Fruit fly (Drosophila melanogaster) whole organism, embryonic: Measurements from ENCODE around the gene MED14.
A peak's percentile ranks its signal among the peaks of the same experiment; 100 is the strongest.

Experiments used
- Bdp1 ChIP-seq: fragments of 200-800 bp; sonication (Bioruptor generic); optimal IDR thresholded peaks from 3 replicates; lab custom pipeline; 2016; ENCODE audit warnings: missing biosample characterization, missing genetic modification characterization
- CG10431 ChIP-seq: fragments of 200-800 bp; sonication (Bioruptor generic); optimal IDR thresholded peaks from 3 replicates; lab custom pipeline; 2018; ENCODE audit warnings: missing biosample characterization, mild to moderate bottlenecking, missing genetic modification characterization
- CG10543 ChIP-seq: fragments of 200-800 bp; sonication (Bioruptor generic); optimal IDR thresholded peaks from 3 replicates; lab custom pipeline; 2017; ENCODE audit warnings: missing biosample characterization, mild to moderate bottlenecking, missing genetic modification characterization, moderate library complexity
- CG12942 ChIP-seq: fragments of 200-800 bp; sonication (Bioruptor generic); optimal IDR thresholded peaks from 3 replicates; lab custom pipeline; 2016; ENCODE audit warnings: missing biosample characterization, missing genetic modification characterization
- CG1602 ChIP-seq: fragments of 200-800 bp; sonication (Bioruptor generic); optimal IDR thresholded peaks from 3 replicates; lab custom pipeline; 2016; ENCODE audit warnings: missing biosample characterization, missing genetic modification characterization
- CG17385 ChIP-seq: fragments of 200-800 bp; sonication (Bioruptor generic); optimal IDR thresholded peaks from 3 replicates; lab custom pipeline; 2018; ENCODE audit warnings: missing biosample characterization, mild to moderate bottlenecking, missing genetic modification characterization
- CG18599 ChIP-seq: fragments of 200-800 bp; sonication (Bioruptor generic); optimal IDR thresholded peaks from 3 replicates; lab custom pipeline; 2017; ENCODE audit warnings: missing biosample characterization, missing genetic modification characterization, mild to moderate bottlenecking, moderate library complexity, missing genetic modification reagents
- CG2712 ChIP-seq: fragments of 200-800 bp; optimal IDR thresholded peaks from 3 replicates; lab custom pipeline; 2019; ENCODE audit warnings: missing biosample characterization, mild to moderate bottlenecking, missing genetic modification characterization, moderate library complexity
- CG3065 ChIP-seq: fragments of 200-800 bp; sonication (Bioruptor generic); optimal IDR thresholded peaks from 2 replicates; lab custom pipeline; 2016; ENCODE audit warnings: missing biosample characterization, missing genetic modification characterization
- CG31224 ChIP-seq: fragments of 200-800 bp; sonication (Bioruptor generic); IDR thresholded peaks from 2 replicates; pipeline ENCODE4 v1.3.6; 2022; ENCODE audit warnings: missing biosample characterization, missing genetic modification characterization
- CG32767 ChIP-seq: fragments of 200-800 bp; sonication (Bioruptor generic); IDR thresholded peaks from 2 replicates; pipeline ENCODE4 v1.3.6; 2022; ENCODE audit warnings: missing biosample characterization, missing genetic modification characterization
- CG32772 ChIP-seq: fragments of 200-800 bp; sonication (Bioruptor generic); IDR thresholded peaks from 2 replicates; pipeline ENCODE4 v1.3.6; 2022; ENCODE audit warnings: missing biosample characterization, missing genetic modification characterization
- CG33557 ChIP-seq: fragments of 200-800 bp; sonication (Bioruptor generic); optimal IDR thresholded peaks from 2 replicates; lab custom pipeline; 2019; ENCODE audit warnings: missing biosample characterization, mild to moderate bottlenecking, missing genetic modification characterization, moderate library complexity
- CG7271 ChIP-seq: fragments of 200-800 bp; sonication (Bioruptor generic); optimal IDR thresholded peaks from 2 replicates; lab custom pipeline; 2018; ENCODE audit warnings: missing biosample characterization, mild to moderate bottlenecking, missing genetic modification characterization, moderate library complexity
- CG7372 ChIP-seq: fragments of 200-800 bp; sonication (Bioruptor generic); IDR thresholded peaks from 2 replicates; pipeline ENCODE4 v1.3.6; 2022; ENCODE audit warnings: missing biosample characterization, missing genetic modification characterization
- CG8290 ChIP-seq, 3 experiments: fragments of 200-800 bp; sonication (Bioruptor generic); optimal IDR thresholded peaks; 2 replicates each; lab custom pipeline; 2016 to 2019; ENCODE audit warnings: missing biosample characterization in 3 of 3, missing genetic modification characterization in 3 of 3, mild to moderate bottlenecking in 2 of 3, moderate library complexity in 1 of 3
- CG8765 ChIP-seq: fragments of 200-800 bp; sonication (Bioruptor generic); IDR thresholded peaks from 2 replicates; pipeline ENCODE4 v1.3.6; 2022; ENCODE audit warnings: missing biosample characterization, missing genetic modification characterization
- CG9215 ChIP-seq: fragments of 200-800 bp; sonication (Bioruptor generic); IDR thresholded peaks from 2 replicates; pipeline ENCODE4 v1.3.6; 2022; ENCODE audit warnings: missing biosample characterization, missing genetic modification characterization
- CG9797 ChIP-seq: fragments of 200-800 bp; sonication (Bioruptor generic); optimal IDR thresholded peaks from 3 replicates; lab custom pipeline; 2018; ENCODE audit warnings: missing biosample characterization, mild to moderate bottlenecking, missing genetic modification characterization
- CrebB ChIP-seq: fragments of 200-800 bp; sonication (Bioruptor generic); optimal IDR thresholded peaks from 3 replicates; lab custom pipeline; 2018; ENCODE audit warnings: missing biosample characterization, mild to moderate bottlenecking, missing genetic modification characterization
- Dref ChIP-seq: fragments of 200-800 bp; sonication (Bioruptor generic); IDR thresholded peaks from 2 replicates; pipeline ENCODE4 v1.3.6; 2022; ENCODE audit warnings: missing biosample characterization, missing genetic modification characterization
- Hmx ChIP-seq: fragments of 200-800 bp; sonication (Bioruptor generic); optimal IDR thresholded peaks from 2 replicates; lab custom pipeline; 2016; ENCODE audit warnings: missing biosample characterization, missing genetic modification characterization
- MESR4 ChIP-seq: fragments of 200-800 bp; sonication (Bioruptor generic); optimal IDR thresholded peaks from 2 replicates; lab custom pipeline; 2018; ENCODE audit warnings: missing biosample characterization, mild to moderate bottlenecking, missing genetic modification characterization, moderate library complexity
- Myb ChIP-seq: fragments of 200-800 bp; sonication (Bioruptor generic); optimal IDR thresholded peaks from 2 replicates; lab custom pipeline; 2016; ENCODE audit warnings: missing biosample characterization, missing genetic modification characterization
- Nf-YC ChIP-seq: fragments of 200-800 bp; optimal IDR thresholded peaks from 3 replicates; lab custom pipeline; 2019; ENCODE audit warnings: missing biosample characterization, mild to moderate bottlenecking, missing genetic modification characterization, moderate library complexity
- Rfx ChIP-seq: fragments of 200-800 bp; sonication (Bioruptor generic); IDR thresholded peaks from 2 replicates; pipeline ENCODE4 v1.3.6; 2022; ENCODE audit warnings: missing biosample characterization, missing genetic modification characterization
- Sox100B ChIP-seq: fragments of 200-800 bp; sonication (Bioruptor generic); optimal IDR thresholded peaks from 3 replicates; lab custom pipeline; 2018; ENCODE audit warnings: missing biosample characterization, mild to moderate bottlenecking, missing genetic modification characterization
- Ssrp ChIP-seq: fragments of 200-800 bp; sonication (Bioruptor generic); optimal IDR thresholded peaks from 2 replicates; lab custom pipeline; 2018; ENCODE audit warnings: missing biosample characterization, mild to moderate bottlenecking, missing genetic modification characterization, moderate library complexity
- Trl ChIP-seq, 3 experiments: fragments of >200 bp in 2 of 3; fragments of 200-800 bp in 1 of 3; sonication (Bioruptor generic) in 1 of 3; optimal IDR thresholded peaks; 2 replicates in 1 of 3; 3 replicates in 2 of 3; lab custom pipeline; 2016 to 2017; ENCODE audit warnings: missing biosample characterization in 1 of 3, missing genetic modification characterization in 1 of 3
- abd-A ChIP-seq: fragments of 200-800 bp; sonication (Bioruptor generic); optimal IDR thresholded peaks from 3 replicates; lab custom pipeline; 2019; ENCODE audit warnings: missing biosample characterization, mild to moderate bottlenecking, missing genetic modification characterization, moderate library complexity
- bbx ChIP-seq: fragments of 200-800 bp; sonication (Bioruptor generic); IDR thresholded peaks from 2 replicates; pipeline ENCODE4 v1.3.6; 2022; ENCODE audit warnings: missing biosample characterization, missing genetic modification characterization; ENCODE audit not compliant: partially characterized antibody
- croc ChIP-seq: fragments of 200-800 bp; sonication (Bioruptor generic); conservative IDR thresholded peaks from 3 replicates; pipeline ENCODE4 v1.3.6; 2022; ENCODE audit warnings: missing biosample characterization, missing genetic modification characterization
- dpn ChIP-seq, 2 experiments: fragments of 200-800 bp; sonication (Bioruptor generic); optimal IDR thresholded peaks; 3 replicates each; lab custom pipeline; 2016; ENCODE audit warnings: missing biosample characterization in 2 of 2, missing genetic modification characterization in 2 of 2
- esg ChIP-seq: fragments of 200-800 bp; sonication (Bioruptor generic); conservative IDR thresholded peaks from 2 replicates; pipeline ENCODE4 v1.3.6; 2022; ENCODE audit warnings: missing biosample characterization, missing genetic modification characterization
- eve ChIP-seq, 2 experiments: fragments of >200 bp; optimal IDR thresholded peaks; 2 replicates each; lab custom pipeline; 2017; ENCODE audit warnings: missing biosample characterization in 2 of 2, missing genetic modification characterization in 2 of 2
- fd3F ChIP-seq: fragments of 200-800 bp; sonication (Bioruptor generic); optimal IDR thresholded peaks from 2 replicates; lab custom pipeline; 2018; ENCODE audit warnings: missing biosample characterization, mild to moderate bottlenecking, missing genetic modification characterization, moderate library complexity
- gce ChIP-seq: fragments of 200-800 bp; sonication (Bioruptor generic); IDR thresholded peaks from 3 replicates; pipeline ENCODE4 v1.3.6; 2022; ENCODE audit warnings: missing biosample characterization, missing genetic modification characterization
- grau ChIP-seq: fragments of 200-800 bp; optimal IDR thresholded peaks from 3 replicates; lab custom pipeline; 2019; ENCODE audit warnings: missing biosample characterization, mild to moderate bottlenecking, missing genetic modification characterization, moderate library complexity
- lola ChIP-seq, 3 experiments: fragments of >200 bp in 2 of 3; fragments of 200-800 bp in 1 of 3; sonication (Bioruptor generic) in 1 of 3; optimal IDR thresholded peaks; 2 replicates each; lab custom pipeline; 2017 to 2019; ENCODE audit warnings: missing biosample characterization in 3 of 3, missing genetic modification characterization in 3 of 3, mild to moderate bottlenecking in 1 of 3, moderate library complexity in 1 of 3
- mam ChIP-seq: fragments of 200-800 bp; sonication (Bioruptor generic); optimal IDR thresholded peaks from 3 replicates; lab custom pipeline; 2016; ENCODE audit warnings: missing biosample characterization, missing genetic modification characterization
- nau ChIP-seq: fragments of 200-800 bp; sonication (Bioruptor generic); optimal IDR thresholded peaks from 3 replicates; lab custom pipeline; 2017; ENCODE audit warnings: missing biosample characterization, mild to moderate bottlenecking, missing genetic modification characterization, missing genetic modification reagents
- org-1 ChIP-seq: fragments of 200-800 bp; sonication (Bioruptor generic); optimal IDR thresholded peaks from 2 replicates; lab custom pipeline; 2017; ENCODE audit warnings: missing biosample characterization, missing genetic modification characterization
- pros ChIP-seq: fragments of 200-800 bp; sonication (Bioruptor generic); optimal IDR thresholded peaks from 3 replicates; lab custom pipeline; 2019; ENCODE audit warnings: missing biosample characterization, mild to moderate bottlenecking, missing genetic modification characterization, moderate library complexity
- pum ChIP-seq: fragments of 200-800 bp; sonication (Bioruptor generic); optimal IDR thresholded peaks from 2 replicates; lab custom pipeline; 2016; ENCODE audit warnings: missing biosample characterization, missing genetic modification characterization
- sisA ChIP-seq: fragments of 200-800 bp; sonication (Bioruptor generic); IDR thresholded peaks from 2 replicates; pipeline ENCODE4 v1.3.6; 2022; ENCODE audit warnings: missing biosample characterization, missing genetic modification characterization
- ttk ChIP-seq: fragments of 200-800 bp; sonication (Bioruptor generic); IDR thresholded peaks from 2 replicates; pipeline ENCODE4 v2.1.2; 2022; ENCODE audit warnings: missing biosample characterization, missing genetic modification characterization
- vnd ChIP-seq: fragments of 200-800 bp; sonication (Bioruptor generic); IDR thresholded peaks from 3 replicates; pipeline ENCODE4 v1.3.6; 2022; ENCODE audit warnings: missing biosample characterization, missing genetic modification characterization; ENCODE audit not compliant: partially characterized antibody
- wdn ChIP-seq: fragments of 200-800 bp; sonication (Bioruptor generic); IDR thresholded peaks from 2 replicates; pipeline ENCODE4 v1.3.6; 2022; ENCODE audit warnings: missing biosample characterization, missing genetic modification characterization
- z ChIP-seq: fragments of 200-800 bp; sonication (Bioruptor generic); IDR thresholded peaks from 3 replicates; pipeline ENCODE4 v1.3.6; 2022; ENCODE audit warnings: missing biosample characterization, missing genetic modification characterization

MED14 gene

dm6 chr3L:629353-629915 lies 36.4 kb downstream of the MED14 start (continued):
- TF ChIP-seq CG10431: no peak
- TF ChIP-seq Sox100B (GFP tag; lab: Kevin White, UChicago): no peak
- peak; percentile 45 for TF ChIP-seq CrebB (tag; lab: Kevin White, UChicago)
- TF ChIP-seq croc (GFP tag; lab: Robert Waterston, UW): no peak
- no peak for TF ChIP-seq Dref (GFP tag; lab: Robert Waterston, UW)
- TF ChIP-seq CG33557 (GFP tag; lab: Kevin White, UChicago): peak; percentile 19
- TF ChIP-seq CG17385 (GFP tag; lab: Kevin White, UChicago): no peak
- TF ChIP-seq Ssrp (tag; lab: Kevin White, UChicago): no peak
- TF ChIP-seq eve (GFP tag; optimal IDR thresholded peaks at IDR 0.05; lab: Kevin White, UChicago): no peak
- TF ChIP-seq CG10543: peak; percentile 89
- TF ChIP-seq CG8765: no peak
- TF ChIP-seq CG8290 (GFP tag; optimal IDR thresholded peaks at IDR 0.05; lab: Kevin White, UChicago): no peak
- peak in 1 of 2 experiments; percentile 60 for TF ChIP-seq CG8290 (tag; optimal IDR thresholded peaks at IDR 0.05; lab: Kevin White, UChicago)
- TF ChIP-seq sisA: no peak
- TF ChIP-seq CG7372: no peak
- no peak for TF ChIP-seq nau (GFP tag; lab: Kevin White, UChicago)
- TF ChIP-seq CG3065 (GFP tag; lab: Kevin White, UChicago): no peak
- no peak for TF ChIP-seq Trl (optimal IDR thresholded peaks at IDR 0.05; lab: Kevin White, UChicago)
- no peak for TF ChIP-seq Trl (GFP tag; optimal IDR thresholded peaks at IDR 0.05; lab: Kevin White, UChicago)
- 0 out of 3 replicates have a peak, but pooled peaks have one; percentile 47 for TF ChIP-seq z (GFP tag; lab: Robert Waterston, UW)
- no peak for TF ChIP-seq CG9797
- TF ChIP-seq grau (tag; lab: Kevin White, UChicago): peak; percentile 18
- TF ChIP-seq vnd (GFP tag; lab: Robert Waterston, UW): no peak
- peak; percentile 58 for TF ChIP-seq abd-A (tag; lab: Kevin White, UChicago)
- no peak for TF ChIP-seq ttk (GFP tag; lab: Robert Waterston, UW)
- no peak for TF ChIP-seq mam
- no peak for TF ChIP-seq CG2712 (tag; lab: Kevin White, UChicago)
- peak; percentile 25 for TF ChIP-seq Nf-YC (tag; lab: Kevin White, UChicago)
- no peak for TF ChIP-seq dpn (GFP tag; optimal IDR thresholded peaks at IDR 0.05; lab: Kevin White, UChicago)
- TF ChIP-seq lola (GFP tag; optimal IDR thresholded peaks at IDR 0.05; lab: Kevin White, UChicago): no peak
- no peak for TF ChIP-seq fd3F (GFP tag; lab: Kevin White, UChicago)
- no peak for TF ChIP-seq Rfx (GFP tag; lab: Robert Waterston, UW)
- no peak for TF ChIP-seq CG18599
- TF ChIP-seq pros (GFP tag; lab: Kevin White, UChicago): no peak
- TF ChIP-seq gce (GFP tag; lab: Robert Waterston, UW): no peak
- TF ChIP-seq CG7271: no peak
- peak; percentile 60; the same call in 1 of the 2 replicates for TF ChIP-seq CG32772 (GFP tag; lab: Robert Waterston, UW)
- no peak for TF ChIP-seq pum (GFP tag; lab: Kevin White, UChicago)
- no peak for TF ChIP-seq CG32767
- TF ChIP-seq Hmx (GFP tag; lab: Kevin White, UChicago): no peak
- TF ChIP-seq bbx: 0 out of 2 replicates have a peak, but pooled peaks have one; percentile 43
- TF ChIP-seq wdn: peak; percentile 30; the same call in 1 of the 2 replicates
- no peak for TF ChIP-seq Bdp1 (GFP tag; lab: Kevin White, UChicago)
- TF ChIP-seq CG12942 (GFP tag; lab: Kevin White, UChicago): no peak
- peak; percentile 43 for TF ChIP-seq org-1 (GFP tag; lab: Kevin White, UChicago)
- no peak for TF ChIP-seq CG1602 (GFP tag; lab: Kevin White, UChicago)
- TF ChIP-seq MESR4 (GFP tag; lab: Kevin White, UChicago): no peak
- no peak; the same call in 1 of the 2 replicates for TF ChIP-seq CG31224 (GFP tag; lab: Robert Waterston, UW)
- TF ChIP-seq CG9215 (GFP tag; lab: Robert Waterston, UW): no peak
- no peak for TF ChIP-seq Myb (GFP tag; lab: Kevin White, UChicago)
- TF ChIP-seq esg (GFP tag; lab: Robert Waterston, UW): no peak
